Worm (Caenorhabditis elegans) whole organism, L4 larva: ENCODE measurements around the gene T22B7.3.

Experiments used
- dpl-1 ChIP-seq: fragments of 150-350 bp; optimal IDR thresholded peaks from 2 replicates; lab custom pipeline; 2014; ENCODE audit warnings: missing biosample characterization, missing genetic modification reagents, missing genetic modification characterization
- fos-1 ChIP-seq: fragments of 150-350 bp; optimal IDR thresholded peaks from 2 replicates; lab custom pipeline; 2014; ENCODE audit warnings: missing biosample characterization, missing genetic modification characterization
- hlh-30 ChIP-seq: sonication (generic microtip); optimal IDR thresholded peaks from 2 replicates; lab custom pipeline; 2017; ENCODE audit warnings: antibody characterized with exemption, mild to moderate bottlenecking, missing genetic modification characterization, missing compliant biosample characterization; ENCODE audit not compliant: insufficient read depth
- mdl-1 ChIP-seq, 2 experiments: fragments of 150-350 bp in 1 of 2; sonication (generic microtip) in 1 of 2; optimal IDR thresholded peaks; 2 replicates each; lab custom pipeline; 2014 to 2017; ENCODE audit warnings: missing biosample characterization in 2 of 2, missing genetic modification characterization in 2 of 2
- mdt-29 ChIP-seq: fragments of 200-800 bp; sonication (Bioruptor generic); IDR thresholded peaks from 2 replicates; pipeline ENCODE4 v1.3.6; 2022; ENCODE audit warnings: missing genetic modification reagents, missing genetic modification characterization, missing compliant biosample characterization
- nhr-77 ChIP-seq: fragments of 150-350 bp; optimal IDR thresholded peaks from 2 replicates; lab custom pipeline; 2014; ENCODE audit warnings: missing biosample characterization, missing genetic modification characterization
- unc-62 ChIP-seq, 3 experiments: fragments of 150-350 bp in 1 of 3; sonication (generic microtip); optimal IDR thresholded peaks in 2 of 3; peaks in 1 of 3; 1 replicate in 1 of 3; 2 replicates in 2 of 3; lab custom pipeline; 2014 to 2017; ENCODE audit warnings: missing biosample characterization in 3 of 3, missing genetic modification characterization in 3 of 3, missing genetic modification reagents in 3 of 3, missing genotype in 1 of 3

DNA sequence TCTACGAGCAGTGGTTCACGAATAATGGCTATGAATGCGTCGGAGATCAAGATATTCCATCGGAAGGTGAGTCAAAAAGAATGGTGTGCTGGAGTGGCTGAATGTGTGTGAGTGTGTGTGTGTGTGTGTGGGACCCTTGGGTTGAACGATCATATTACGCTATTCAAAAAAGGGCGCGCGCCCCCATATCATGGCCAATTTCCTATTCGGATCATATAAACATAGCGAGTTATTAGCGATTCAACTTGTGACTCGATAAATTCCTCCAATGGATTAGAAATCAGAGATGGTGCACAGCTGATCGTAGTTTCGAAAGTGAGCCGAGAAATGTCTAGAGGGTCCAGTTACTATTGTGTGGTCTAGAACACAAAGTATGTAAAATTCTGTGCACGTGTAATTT lies 711 bp downstream of the T22B7.3 start, which contains the start of gene srv-7:
- TF ChIP-seq fos-1 (no peak), dpl-1 (GFP tag; lab: Kevin White, UChicago) (no peak), mdl-1 (tag; optimal IDR thresholded peaks at IDR 0.05; lab: Kevin White, UChicago) (no peak), unc-62 (GFP tag; optimal IDR thresholded peaks at IDR 0.05 in 1 of 2; lab: Kevin White, UChicago) (no peak), unc-62 (tag; optimal IDR thresholded peaks at IDR 0.05; lab: Kevin White, UChicago) (no peak), hlh-30 (no peak), nhr-77 (tag; lab: Kevin White, UChicago) (no peak), mdt-29 (no peak)
